Worm (Caenorhabditis elegans): ENCODE results near the gene C15B12.9.

ce11 chrX:6518537-6518936 is 49.9 kb downstream of the C15B12.9 start, which contains the start of gene ets-4:
- TF ChIP-seq tbx-2 (tag; optimal IDR thresholded peaks at IDR 0.05) (no peak), nhr-237 (tag; optimal IDR thresholded peaks at IDR 0.05) (no peak), ztf-11 (tag; optimal IDR thresholded peaks at IDR 0.05) (no peak), mdl-1 (tag; optimal IDR thresholded peaks at IDR 0.05) (no peak), lin-39 (tag; optimal IDR thresholded peaks at IDR 0.05) (no peak), zag-1 (tag; optimal IDR thresholded peaks at IDR 0.05) (no peak), nhr-23 (tag; optimal IDR thresholded peaks at IDR 0.05) (no peak), fos-1 (tag; optimal IDR thresholded peaks at IDR 0.05) (no peak), skn-1 (tag; optimal IDR thresholded peaks at IDR 0.05) (no peak), egl-5 (tag; optimal IDR thresholded peaks at IDR 0.05) (no peak), ama-1 (optimal IDR thresholded peaks at IDR 0.05) (no peak), daf-12 (tag; optimal IDR thresholded peaks at IDR 0.05) (no peak), egl-27 (tag; optimal IDR thresholded peaks at IDR 0.05) (no peak), elt-2 (tag; optimal IDR thresholded peaks at IDR 0.05) (peak; percentile 99)

Measured in whole organism, L3 larva.